Fruit fly (Drosophila melanogaster) whole organism, embryonic: ENCODE measurements around the gene CG2964.

Source experiments
- BEAF-32 ChIP-seq: fragments of 200-800 bp; sonication (Bioruptor generic); optimal IDR thresholded peaks from 3 replicates; lab custom pipeline; 2017; ENCODE audit warnings: missing biosample characterization, missing genetic modification characterization, mild to moderate bottlenecking, moderate library complexity, missing genetic modification reagents
- Bdp1 ChIP-seq: fragments of 200-800 bp; sonication (Bioruptor generic); optimal IDR thresholded peaks from 3 replicates; lab custom pipeline; 2016; ENCODE audit warnings: missing biosample characterization, missing genetic modification characterization
- CG10543 ChIP-seq: fragments of 200-800 bp; sonication (Bioruptor generic); optimal IDR thresholded peaks from 3 replicates; lab custom pipeline; 2017; ENCODE audit warnings: missing biosample characterization, mild to moderate bottlenecking, missing genetic modification characterization, moderate library complexity
- CG11723 ChIP-seq: fragments of 200-800 bp; sonication (Bioruptor generic); optimal IDR thresholded peaks from 2 replicates; lab custom pipeline; 2017; ENCODE audit warnings: missing biosample characterization, mild to moderate bottlenecking, missing genetic modification characterization
- CG12236 ChIP-seq: fragments of 200-800 bp; sonication (Bioruptor generic); optimal IDR thresholded peaks from 2 replicates; lab custom pipeline; 2016; ENCODE audit warnings: missing biosample characterization, missing genetic modification characterization
- CG12391 ChIP-seq: fragments of 200-800 bp; sonication (Bioruptor generic); optimal IDR thresholded peaks from 3 replicates; lab custom pipeline; 2018; ENCODE audit warnings: missing biosample characterization, mild to moderate bottlenecking, missing genetic modification characterization, moderate library complexity
- CG13296 ChIP-seq: fragments of 200-800 bp; sonication (Bioruptor generic); optimal IDR thresholded peaks from 3 replicates; lab custom pipeline; 2018; ENCODE audit warnings: missing biosample characterization, mild to moderate bottlenecking, missing genetic modification characterization
- CG1647 ChIP-seq: fragments of 200-800 bp; sonication (Bioruptor generic); optimal IDR thresholded peaks from 3 replicates; lab custom pipeline; 2016; ENCODE audit warnings: missing biosample characterization, missing genetic modification characterization
- CG18262 ChIP-seq: fragments of 200-800 bp; optimal IDR thresholded peaks from 3 replicates; lab custom pipeline; 2019; ENCODE audit warnings: missing biosample characterization, mild to moderate bottlenecking, missing genetic modification characterization, moderate library complexity
- CG1832 ChIP-seq: fragments of 200-800 bp; sonication (Bioruptor generic); optimal IDR thresholded peaks from 2 replicates; lab custom pipeline; 2017; ENCODE audit warnings: missing biosample characterization, mild to moderate bottlenecking, missing genetic modification characterization, inconsistent platforms
- CG18764 ChIP-seq: fragments of 200-800 bp; sonication (Bioruptor generic); optimal IDR thresholded peaks from 3 replicates; lab custom pipeline; 2016; ENCODE audit warnings: missing biosample characterization, missing genetic modification characterization
- CG2129 ChIP-seq: fragments of 200-800 bp; sonication (Bioruptor generic); IDR thresholded peaks from 2 replicates; pipeline ENCODE4 v1.3.6; 2022; ENCODE audit warnings: missing biosample characterization, missing genetic modification characterization; ENCODE audit not compliant: partially characterized antibody
- CG31441 ChIP-seq: fragments of 200-800 bp; sonication (Bioruptor generic); IDR thresholded peaks from 2 replicates; pipeline ENCODE4 v1.3.6; 2022; ENCODE audit warnings: missing biosample characterization, missing genetic modification characterization
- CG3163 ChIP-seq: fragments of 200-800 bp; sonication (Bioruptor generic); optimal IDR thresholded peaks from 3 replicates; lab custom pipeline; 2016; ENCODE audit warnings: missing biosample characterization, missing genetic modification characterization
- CG32767 ChIP-seq: fragments of 200-800 bp; sonication (Bioruptor generic); IDR thresholded peaks from 2 replicates; pipeline ENCODE4 v1.3.6; 2022; ENCODE audit warnings: missing biosample characterization, missing genetic modification characterization
- CG32772 ChIP-seq: fragments of 200-800 bp; sonication (Bioruptor generic); IDR thresholded peaks from 2 replicates; pipeline ENCODE4 v1.3.6; 2022; ENCODE audit warnings: missing biosample characterization, missing genetic modification characterization
- CG4328 ChIP-seq: fragments of 200-800 bp; sonication (Bioruptor generic); optimal IDR thresholded peaks from 3 replicates; lab custom pipeline; 2017; ENCODE audit warnings: missing biosample characterization, missing genetic modification reagents, missing genetic modification characterization
- CG4404 ChIP-seq: fragments of 200-800 bp; sonication (Bioruptor generic); IDR thresholded peaks from 2 replicates; pipeline ENCODE4 v1.3.6; 2022; ENCODE audit warnings: missing biosample characterization, missing genetic modification characterization
- CG7963 ChIP-seq: fragments of 200-800 bp; sonication (Bioruptor generic); IDR thresholded peaks from 3 replicates; pipeline ENCODE4 v1.3.6; 2022; ENCODE audit warnings: missing biosample characterization, missing genetic modification characterization; ENCODE audit not compliant: partially characterized antibody
- CG8089 ChIP-seq: fragments of 200-800 bp; sonication (Bioruptor generic); optimal IDR thresholded peaks from 3 replicates; lab custom pipeline; 2016; ENCODE audit warnings: missing biosample characterization, missing genetic modification characterization
- CG8290 ChIP-seq, 3 experiments: fragments of 200-800 bp; sonication (Bioruptor generic); optimal IDR thresholded peaks; 2 replicates each; lab custom pipeline; 2016 to 2019; ENCODE audit warnings: missing biosample characterization in 3 of 3, missing genetic modification characterization in 3 of 3, mild to moderate bottlenecking in 2 of 3, moderate library complexity in 1 of 3
- CG9609 ChIP-seq: fragments of 200-800 bp; sonication (Bioruptor generic); optimal IDR thresholded peaks from 3 replicates; lab custom pipeline; 2016; ENCODE audit warnings: missing biosample characterization, missing genetic modification characterization
- CG9932 ChIP-seq: fragments of 200-800 bp; sonication (Bioruptor generic); IDR thresholded peaks from 2 replicates; pipeline ENCODE4 v1.3.6; 2022; ENCODE audit warnings: missing biosample characterization, missing genetic modification characterization
- Dek ChIP-seq: fragments of 200-800 bp; sonication (Bioruptor generic); optimal IDR thresholded peaks from 3 replicates; lab custom pipeline; 2019; ENCODE audit warnings: missing biosample characterization, mild to moderate bottlenecking, missing genetic modification characterization, moderate library complexity
- Drgx ChIP-seq: fragments of 200-800 bp; sonication (Bioruptor generic); IDR thresholded peaks from 2 replicates; pipeline ENCODE4 v1.3.6; 2022; ENCODE audit warnings: missing biosample characterization, missing genetic modification characterization
- Elba2 ChIP-seq: fragments of 200-800 bp; sonication (Bioruptor generic); optimal IDR thresholded peaks from 3 replicates; lab custom pipeline; 2016; ENCODE audit warnings: missing biosample characterization, missing genetic modification characterization
- Fer2 ChIP-seq: fragments of 200-800 bp; sonication (Bioruptor generic); optimal IDR thresholded peaks from 2 replicates; lab custom pipeline; 2018; ENCODE audit warnings: missing biosample characterization, mild to moderate bottlenecking, missing genetic modification characterization, moderate library complexity
- NK7.1 ChIP-seq: fragments of 200-800 bp; sonication (Bioruptor generic); optimal IDR thresholded peaks from 3 replicates; lab custom pipeline; 2016; ENCODE audit warnings: missing biosample characterization, missing genetic modification characterization
- PHDP ChIP-seq: fragments of 200-800 bp; sonication (Bioruptor generic); optimal IDR thresholded peaks from 3 replicates; lab custom pipeline; 2018; ENCODE audit warnings: missing biosample characterization, mild to moderate bottlenecking, missing genetic modification characterization, moderate library complexity
- Vsx1 ChIP-seq: fragments of 200-800 bp; sonication (Bioruptor generic); optimal IDR thresholded peaks from 2 replicates; lab custom pipeline; 2017; ENCODE audit warnings: missing biosample characterization, mild to moderate bottlenecking, missing genetic modification characterization, missing genetic modification reagents
- Xbp1 ChIP-seq: fragments of 200-800 bp; sonication (Bioruptor generic); optimal IDR thresholded peaks from 3 replicates; lab custom pipeline; 2016; ENCODE audit warnings: missing biosample characterization, mild to moderate bottlenecking, missing genetic modification characterization
- ash1 ChIP-seq: fragments of 200-800 bp; sonication (Bioruptor generic); optimal IDR thresholded peaks from 2 replicates; lab custom pipeline; 2018; ENCODE audit warnings: missing biosample characterization, mild to moderate bottlenecking, missing genetic modification characterization
- cas ChIP-seq: fragments of 200-800 bp; sonication (Bioruptor generic); IDR thresholded peaks from 2 replicates; pipeline ENCODE4 v1.3.6; 2022; ENCODE audit warnings: missing biosample characterization, missing genetic modification characterization
- fd3F ChIP-seq: fragments of 200-800 bp; sonication (Bioruptor generic); optimal IDR thresholded peaks from 2 replicates; lab custom pipeline; 2018; ENCODE audit warnings: missing biosample characterization, mild to moderate bottlenecking, missing genetic modification characterization, moderate library complexity
- knrl ChIP-seq: fragments of 200-800 bp; sonication (Bioruptor generic); IDR thresholded peaks from 3 replicates; pipeline ENCODE4 v1.3.6; 2022; ENCODE audit warnings: missing biosample characterization, missing genetic modification characterization; ENCODE audit not compliant: partially characterized antibody
- mld ChIP-seq: fragments of 200-800 bp; sonication (Bioruptor generic); IDR thresholded peaks from 3 replicates; pipeline ENCODE4 v1.3.6; 2022; ENCODE audit warnings: missing biosample characterization, missing genetic modification characterization; ENCODE audit not compliant: partially characterized antibody
- nau ChIP-seq: fragments of 200-800 bp; sonication (Bioruptor generic); optimal IDR thresholded peaks from 3 replicates; lab custom pipeline; 2017; ENCODE audit warnings: missing biosample characterization, mild to moderate bottlenecking, missing genetic modification characterization, missing genetic modification reagents
- odd ChIP-seq: fragments of 200-800 bp; sonication (Bioruptor generic); optimal IDR thresholded peaks from 2 replicates; lab custom pipeline; 2017; ENCODE audit warnings: missing biosample characterization, mild to moderate bottlenecking, missing genetic modification characterization
- peb ChIP-seq: fragments of 200-800 bp; sonication (Bioruptor generic); IDR thresholded peaks from 2 replicates; pipeline ENCODE4 v1.3.6; 2022; ENCODE audit warnings: missing biosample characterization, missing genetic modification characterization
- pfk ChIP-seq: fragments of 200-800 bp; sonication (Bioruptor generic); optimal IDR thresholded peaks from 2 replicates; lab custom pipeline; 2018; ENCODE audit warnings: missing biosample characterization, mild to moderate bottlenecking, missing genetic modification characterization, moderate library complexity
- sob ChIP-seq: fragments of 200-800 bp; sonication (Bioruptor generic); IDR thresholded peaks from 2 replicates; pipeline ENCODE4 v1.3.6; 2022; ENCODE audit warnings: missing biosample characterization, missing genetic modification characterization
- sr ChIP-seq: fragments of 200-800 bp; sonication (Bioruptor generic); IDR thresholded peaks from 3 replicates; pipeline ENCODE4 v1.3.6; 2022; ENCODE audit warnings: missing biosample characterization, missing genetic modification characterization
- trem ChIP-seq: fragments of 200-800 bp; optimal IDR thresholded peaks from 3 replicates; lab custom pipeline; 2019; ENCODE audit warnings: missing biosample characterization, mild to moderate bottlenecking, missing genetic modification characterization, moderate library complexity
- twi ChIP-seq: fragments of 200-800 bp; optimal IDR thresholded peaks from 2 replicates; lab custom pipeline; 2019; ENCODE audit warnings: missing biosample characterization, mild to moderate bottlenecking, missing genetic modification characterization, moderate library complexity
- tx ChIP-seq: fragments of 200-800 bp; sonication (Bioruptor generic); optimal IDR thresholded peaks from 2 replicates; lab custom pipeline; 2016; ENCODE audit warnings: missing biosample characterization, missing genetic modification characterization
- vnd ChIP-seq: fragments of 200-800 bp; sonication (Bioruptor generic); IDR thresholded peaks from 3 replicates; pipeline ENCODE4 v1.3.6; 2022; ENCODE audit warnings: missing biosample characterization, missing genetic modification characterization; ENCODE audit not compliant: partially characterized antibody
- wek ChIP-seq: fragments of 200-800 bp; sonication (Bioruptor generic); optimal IDR thresholded peaks from 3 replicates; lab custom pipeline; 2018; ENCODE audit warnings: missing biosample characterization, mild to moderate bottlenecking, missing genetic modification characterization, moderate library complexity

The CG2964 gene

DNA sequence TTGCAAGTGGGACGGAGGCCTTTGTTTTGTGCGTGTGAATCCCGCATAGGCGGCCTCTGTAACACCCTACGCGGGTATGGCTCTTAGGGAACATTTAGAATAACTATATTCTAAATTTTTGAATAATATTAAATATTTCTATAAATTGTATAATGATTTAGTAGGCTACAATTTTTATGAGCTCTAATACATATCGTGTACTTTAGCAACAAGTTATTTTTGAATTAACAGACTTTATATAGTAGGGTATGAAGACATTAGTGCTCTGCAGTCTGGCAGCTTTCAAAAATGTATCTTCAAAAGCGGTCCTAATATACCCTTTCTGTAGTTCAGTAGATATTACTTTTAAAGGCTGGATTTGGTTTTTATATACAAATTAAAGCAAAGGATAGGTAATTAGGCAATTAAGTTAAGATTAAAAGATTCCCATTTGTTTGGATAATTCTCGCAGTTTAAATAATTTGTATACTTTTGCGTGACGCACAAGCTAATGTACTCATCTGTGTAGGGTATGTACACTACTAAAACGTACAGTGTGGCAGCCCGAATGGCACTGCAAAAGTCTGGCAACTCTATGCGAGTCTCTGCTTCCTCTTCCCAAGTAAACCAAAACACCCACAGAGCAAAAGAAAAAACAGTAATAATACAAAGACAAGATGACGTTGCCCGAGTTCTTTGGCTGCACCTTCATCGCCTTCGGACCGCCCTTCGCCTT, 46.4 kb upstream of the CG2964 start, which contains the start of the genes Snx21 and aph-1 (continued):
- peak; percentile 77 for TF ChIP-seq CG8290 (GFP tag; optimal IDR thresholded peaks at IDR 0.05; lab: Kevin White, UChicago)
- TF ChIP-seq CG8290 (tag; optimal IDR thresholded peaks at IDR 0.05; lab: Kevin White, UChicago), result peak; percentile 26 to 61
- peak; percentile 48; the same call in 1 of the 3 replicates for TF ChIP-seq sr (GFP tag; lab: Robert Waterston, UW)
- TF ChIP-seq CG3163 (GFP tag; lab: Kevin White, UChicago), result peak; percentile 69
- peak; percentile 66 for TF ChIP-seq Bdp1 (GFP tag; lab: Kevin White, UChicago)
- peak; percentile 94 for TF ChIP-seq CG12391
- peak; percentile 59; the same call in 1 of the 2 replicates for TF ChIP-seq cas (GFP tag; lab: Robert Waterston, UW)
- TF ChIP-seq ash1, result no peak

DNA sequence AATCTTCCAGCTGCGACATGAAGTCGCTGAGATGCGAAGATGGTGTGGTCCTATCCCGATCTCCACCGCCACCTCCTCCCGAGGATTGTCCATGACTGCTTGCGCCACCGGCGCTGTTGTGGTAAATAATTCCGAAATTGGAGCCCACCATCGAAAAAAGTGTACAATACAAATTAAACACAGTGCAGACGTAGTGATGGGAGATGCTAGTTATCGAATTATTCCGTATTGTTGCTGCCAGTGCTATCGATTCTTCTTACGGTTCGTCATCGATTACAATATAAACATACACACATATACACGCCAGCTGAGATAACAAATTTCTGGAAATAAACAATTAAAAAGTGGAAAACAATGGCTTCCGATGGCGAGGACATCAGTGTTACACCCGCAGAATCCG, 44.6 kb upstream of the CG2964 start, which contains the start of the genes Taf10b and Taf10:
Taf10b (minus strand) TSS at position 219 of the 400 bp plus-strand sequence.
Taf10 (plus strand) TSS at position 264 of the 400 bp plus-strand sequence.
- TF ChIP-seq CG18764 (no peak), NK7.1 (GFP tag; lab: Kevin White, UChicago) (no peak), PHDP (no peak), CG8089 (GFP tag; lab: Kevin White, UChicago) (no peak), wek (GFP tag; lab: Kevin White, UChicago) (peak; percentile 7), CG32772 (GFP tag; lab: Robert Waterston, UW) (no peak), CG31441 (no peak), CG12236 (GFP tag; lab: Kevin White, UChicago) (no peak), Xbp1 (GFP tag; lab: Kevin White, UChicago) (no peak), tx (GFP tag; lab: Kevin White, UChicago) (no peak), peb (GFP tag; lab: Robert Waterston, UW) (no peak), CG9932 (peak; percentile 41; the same call in 1 of the 2 replicates), Fer2 (tag; lab: Kevin White, UChicago) (no peak), CG11723 (no peak), twi (no peak), Vsx1 (GFP tag; lab: Kevin White, UChicago) (no peak), Dek (no peak), CG7963 (GFP tag; lab: Robert Waterston, UW) (peak; percentile 83), CG10543 (GFP tag; lab: Kevin White, UChicago) (peak; percentile 4), Drgx (GFP tag; lab: Robert Waterston, UW) (no peak), CG1647 (no peak), vnd (GFP tag; lab: Robert Waterston, UW) (peak; percentile 70), mld (peak; percentile 76), knrl (peak; percentile 61; the same call in 2 of the 3 replicates), fd3F (no peak), odd (GFP tag; lab: Kevin White, UChicago) (no peak), CG4328 (no peak), CG18262 (no peak), CG4404 (GFP tag; lab: Robert Waterston, UW) (no peak), trem (tag; lab: Kevin White, UChicago) (peak; percentile 69), nau (GFP tag; lab: Kevin White, UChicago) (no peak), CG13296 (GFP tag; lab: Kevin White, UChicago) (peak; percentile 41), Elba2 (GFP tag; lab: Kevin White, UChicago) (no peak), CG9609 (GFP tag; lab: Kevin White, UChicago) (no peak), CG32767 (0 out of 2 replicates have a peak, but pooled peaks have one; percentile 48), sob (GFP tag; lab: Robert Waterston, UW) (no peak), CG1832 (GFP tag; lab: Kevin White, UChicago) (no peak), pfk (GFP tag; lab: Kevin White, UChicago) (no peak), BEAF-32 (GFP tag; lab: Kevin White, UChicago) (peak; percentile 75), CG2129 (GFP tag; lab: Robert Waterston, UW) (peak; percentile 50)
